Worm (Caenorhabditis elegans) whole organism, young adult: ENCODE measurements around the gene tatn-1.

Experiments
- B0336.3 ChIP-seq: fragments of 200-800 bp; sonication (Bioruptor generic); IDR thresholded peaks from 2 replicates; pipeline ENCODE4 v1.3.6; 2022; ENCODE audit warnings: missing genetic modification characterization, missing compliant biosample characterization
- F23B12.7 ChIP-seq: sonication (generic microtip); optimal IDR thresholded peaks from 2 replicates; lab custom pipeline; 2017; ENCODE audit warnings: missing genetic modification characterization, mild to moderate bottlenecking, missing compliant biosample characterization, antibody characterized with exemption, moderate library complexity; ENCODE audit not compliant: insufficient read depth
- F39B2.1 ChIP-seq: fragments of 200-800 bp; sonication (Bioruptor generic); IDR thresholded peaks from 2 replicates; pipeline ENCODE4 v1.3.6; 2022; ENCODE audit warnings: missing genetic modification reagents, missing genetic modification characterization, missing compliant biosample characterization
- aptf-3 ChIP-seq: fragments of 200-800 bp; sonication (Bioruptor generic); IDR thresholded peaks from 2 replicates; pipeline ENCODE4 v1.3.6; 2022; ENCODE audit warnings: missing genetic modification characterization, missing compliant biosample characterization
- cebp-2 ChIP-seq: fragments of 200-800 bp; sonication (Bioruptor generic); IDR thresholded peaks from 2 replicates; pipeline ENCODE4 v1.3.6; 2022; ENCODE audit warnings: missing genetic modification characterization, missing compliant biosample characterization
- chd-7 ChIP-seq: sonication (generic microtip); optimal IDR thresholded peaks from 2 replicates; lab custom pipeline; 2016; ENCODE audit warnings: mild to moderate bottlenecking, missing genetic modification characterization, moderate library complexity, missing compliant biosample characterization
- dpl-1 ChIP-seq: fragments of 150-350 bp; optimal IDR thresholded peaks from 2 replicates; lab custom pipeline; 2014; ENCODE audit warnings: missing biosample characterization, missing genetic modification reagents, missing genetic modification characterization
- hlh-12 ChIP-seq: sonication (generic microtip); optimal IDR thresholded peaks from 2 replicates; lab custom pipeline; 2016; ENCODE audit warnings: missing genetic modification characterization, missing compliant biosample characterization
- hrde-1 ChIP-seq: sonication (generic microtip); optimal IDR thresholded peaks from 2 replicates; lab custom pipeline; 2016; ENCODE audit warnings: missing genetic modification characterization, mild to moderate bottlenecking, missing compliant biosample characterization, moderate library complexity, missing genotype, missing genetic modification reagents, borderline replicate concordance
- madf-10 ChIP-seq: sonication (generic microtip); optimal IDR thresholded peaks from 2 replicates; lab custom pipeline; 2016; ENCODE audit warnings: mild to moderate bottlenecking, missing genetic modification characterization, missing compliant biosample characterization
- nhr-80 ChIP-seq: sonication (generic microtip); optimal IDR thresholded peaks from 2 replicates; lab custom pipeline; 2016; ENCODE audit warnings: missing genetic modification characterization, missing compliant biosample characterization
- unc-62 ChIP-seq: fragments of 150-350 bp; optimal IDR thresholded peaks from 2 replicates; lab custom pipeline; 2014; ENCODE audit warnings: missing biosample characterization, missing genetic modification reagents, missing genetic modification characterization

- TF ChIP-seq cebp-2 (GFP tag; lab: Robert Waterston, UW) = no peak
- TF ChIP-seq hlh-12 (tag; lab: Kevin White, UChicago) = no peak
- TF ChIP-seq nhr-80 = no peak
- no peak for TF ChIP-seq hrde-1
- TF ChIP-seq madf-10 (tag; lab: Kevin White, UChicago) = no peak
- TF ChIP-seq F23B12.7 = no peak
- no peak for TF ChIP-seq chd-7 (tag; lab: Kevin White, UChicago)
- no peak for TF ChIP-seq unc-62 (GFP tag; lab: Kevin White, UChicago)
- TF ChIP-seq B0336.3 (GFP tag; lab: Robert Waterston, UW) = no peak
- TF ChIP-seq F39B2.1 (GFP tag; lab: Robert Waterston, UW) = no peak
- no peak for TF ChIP-seq aptf-3
- no peak for TF ChIP-seq dpl-1
Observed at ce11 chrX:14819495-14819894, 28.7 kb downstream of the tatn-1 start.
